Fruit fly (Drosophila melanogaster) whole organism, embryonic: ENCODE results near the gene CG42538.

Experiments used
- ATbp ChIP-seq: fragments of 200-800 bp; sonication (Bioruptor generic); optimal IDR thresholded peaks from 2 replicates; lab custom pipeline; 2017; ENCODE audit warnings: missing biosample characterization, mild to moderate bottlenecking, missing genetic modification characterization, missing genetic modification reagents
- Adf1 ChIP-seq: fragments of 200-800 bp; sonication (Bioruptor generic); IDR thresholded peaks from 2 replicates; pipeline ENCODE4 v1.3.6; 2022; ENCODE audit warnings: missing biosample characterization, missing genetic modification characterization
- CG10366 ChIP-seq: fragments of 200-800 bp; sonication (Bioruptor generic); IDR thresholded peaks from 2 replicates; pipeline ENCODE4 v1.3.6; 2022; ENCODE audit warnings: missing biosample characterization, missing genetic modification characterization
- CG10462 ChIP-seq: fragments of 200-800 bp; sonication (Bioruptor generic); optimal IDR thresholded peaks from 2 replicates; lab custom pipeline; 2016; ENCODE audit warnings: missing biosample characterization, missing genetic modification characterization
- CG10654 ChIP-seq: fragments of 200-800 bp; sonication (Bioruptor generic); optimal IDR thresholded peaks from 2 replicates; lab custom pipeline; 2016; ENCODE audit warnings: missing biosample characterization, missing genetic modification characterization
- CG10979 ChIP-seq: fragments of 200-800 bp; sonication (Bioruptor generic); optimal IDR thresholded peaks from 2 replicates; lab custom pipeline; 2018; ENCODE audit warnings: missing biosample characterization, mild to moderate bottlenecking, missing genetic modification characterization, moderate library complexity
- CG11560 ChIP-seq: fragments of 200-800 bp; sonication (Bioruptor generic); IDR thresholded peaks from 3 replicates; pipeline ENCODE4 v1.3.6; 2022; ENCODE audit warnings: missing biosample characterization, missing genetic modification characterization
- CG12391 ChIP-seq: fragments of 200-800 bp; sonication (Bioruptor generic); optimal IDR thresholded peaks from 3 replicates; lab custom pipeline; 2018; ENCODE audit warnings: missing biosample characterization, mild to moderate bottlenecking, missing genetic modification characterization, moderate library complexity
- CG13123 ChIP-seq: fragments of 200-800 bp; sonication (Bioruptor generic); optimal IDR thresholded peaks from 2 replicates; lab custom pipeline; 2016; ENCODE audit warnings: missing biosample characterization, missing genetic modification characterization
- CG13775 ChIP-seq: fragments of 200-800 bp; sonication (Bioruptor generic); optimal IDR thresholded peaks from 3 replicates; lab custom pipeline; 2017; ENCODE audit warnings: missing biosample characterization, mild to moderate bottlenecking, missing genetic modification characterization
- CG15073 ChIP-seq: fragments of 200-800 bp; sonication (Bioruptor generic); optimal IDR thresholded peaks from 2 replicates; lab custom pipeline; 2016; ENCODE audit warnings: missing biosample characterization, missing genetic modification characterization
- CG15479 ChIP-seq: fragments of 200-800 bp; sonication (Bioruptor generic); optimal IDR thresholded peaks from 3 replicates; lab custom pipeline; 2019; ENCODE audit warnings: missing biosample characterization, mild to moderate bottlenecking, missing genetic modification characterization, moderate library complexity
- CG15696 ChIP-seq: fragments of 200-800 bp; sonication (Bioruptor generic); optimal IDR thresholded peaks from 2 replicates; lab custom pipeline; 2019; ENCODE audit warnings: missing biosample characterization, mild to moderate bottlenecking, missing genetic modification characterization, moderate library complexity
- CG17361 ChIP-seq: fragments of 200-800 bp; sonication (Bioruptor generic); IDR thresholded peaks from 3 replicates; pipeline ENCODE4 v1.3.6; 2022; ENCODE audit warnings: missing biosample characterization, missing genetic modification characterization
- CG17829 ChIP-seq: fragments of 200-800 bp; optimal IDR thresholded peaks from 2 replicates; lab custom pipeline; 2019; ENCODE audit warnings: missing biosample characterization, mild to moderate bottlenecking, missing genetic modification characterization, moderate library complexity
- CG17912 ChIP-seq: fragments of 200-800 bp; sonication (Bioruptor generic); optimal IDR thresholded peaks from 2 replicates; lab custom pipeline; 2018; ENCODE audit warnings: missing biosample characterization, mild to moderate bottlenecking, missing genetic modification characterization
- CG18011 ChIP-seq: fragments of 200-800 bp; sonication (Bioruptor generic); optimal IDR thresholded peaks from 2 replicates; lab custom pipeline; 2017; ENCODE audit warnings: missing biosample characterization, missing genetic modification characterization, mild to moderate bottlenecking, moderate library complexity, missing genotype
- CG18262 ChIP-seq: fragments of 200-800 bp; optimal IDR thresholded peaks from 3 replicates; lab custom pipeline; 2019; ENCODE audit warnings: missing biosample characterization, mild to moderate bottlenecking, missing genetic modification characterization, moderate library complexity
- CG2120 ChIP-seq: fragments of 200-800 bp; sonication (Bioruptor generic); optimal IDR thresholded peaks from 3 replicates; lab custom pipeline; 2016; ENCODE audit warnings: missing biosample characterization, missing genetic modification characterization
- CG2875 ChIP-seq: fragments of 200-800 bp; sonication (Bioruptor generic); optimal IDR thresholded peaks from 2 replicates; lab custom pipeline; 2017; ENCODE audit warnings: missing biosample characterization, mild to moderate bottlenecking, missing genetic modification characterization, missing genetic modification reagents
- CG32767 ChIP-seq: fragments of 200-800 bp; sonication (Bioruptor generic); IDR thresholded peaks from 2 replicates; pipeline ENCODE4 v1.3.6; 2022; ENCODE audit warnings: missing biosample characterization, missing genetic modification characterization
- CG6254 ChIP-seq: fragments of 200-800 bp; sonication (Bioruptor generic); optimal IDR thresholded peaks from 3 replicates; lab custom pipeline; 2017; ENCODE audit warnings: mild to moderate bottlenecking, missing biosample characterization, missing genetic modification reagents, missing genetic modification characterization
- CG6654 ChIP-seq: fragments of 200-800 bp; sonication (Bioruptor generic); optimal IDR thresholded peaks from 2 replicates; lab custom pipeline; 2017; ENCODE audit warnings: missing biosample characterization, mild to moderate bottlenecking, missing genetic modification characterization
- CG6765 ChIP-seq: fragments of 200-800 bp; sonication (Bioruptor generic); optimal IDR thresholded peaks from 3 replicates; lab custom pipeline; 2017; ENCODE audit warnings: missing biosample characterization, mild to moderate bottlenecking, missing genetic modification characterization
- CG7745 ChIP-seq: fragments of 200-800 bp; sonication (Bioruptor generic); optimal IDR thresholded peaks from 2 replicates; lab custom pipeline; 2018; ENCODE audit warnings: missing biosample characterization, mild to moderate bottlenecking, missing genetic modification characterization, moderate library complexity
- Ets97D ChIP-seq: fragments of 200-800 bp; sonication (Bioruptor generic); optimal IDR thresholded peaks from 3 replicates; lab custom pipeline; 2016; ENCODE audit warnings: missing biosample characterization, missing genetic modification characterization
- Gug ChIP-seq: fragments of 200-800 bp; sonication (Bioruptor generic); IDR thresholded peaks from 4 replicates; pipeline ENCODE4 v1.3.6; 2022; ENCODE audit warnings: missing biosample characterization, missing genetic modification characterization
- HLH4C ChIP-seq: fragments of 200-800 bp; sonication (Bioruptor generic); IDR thresholded peaks from 3 replicates; pipeline ENCODE4 v1.3.6; 2022; ENCODE audit warnings: missing biosample characterization, missing genetic modification characterization; ENCODE audit not compliant: partially characterized antibody
- HLH54F ChIP-seq: fragments of 200-800 bp; sonication (Bioruptor generic); optimal IDR thresholded peaks from 3 replicates; lab custom pipeline; 2016; ENCODE audit warnings: missing biosample characterization, missing genetic modification characterization
- Hr51 ChIP-seq, 2 experiments: fragments of 200-800 bp; sonication (Bioruptor generic); optimal IDR thresholded peaks; 2 replicates in 1 of 2; 3 replicates in 1 of 2; lab custom pipeline; 2016 to 2018; ENCODE audit warnings: missing biosample characterization in 2 of 2, missing genetic modification characterization in 2 of 2, mild to moderate bottlenecking in 1 of 2, moderate library complexity in 1 of 2
- Jarid2 ChIP-seq: fragments of 200-800 bp; sonication (Bioruptor generic); optimal IDR thresholded peaks from 3 replicates; lab custom pipeline; 2017; ENCODE audit warnings: mild to moderate bottlenecking, missing biosample characterization, missing genetic modification reagents, missing genetic modification characterization
- Max ChIP-seq: fragments of 200-800 bp; sonication (Bioruptor generic); optimal IDR thresholded peaks from 2 replicates; lab custom pipeline; 2016; ENCODE audit warnings: missing biosample characterization, mild to moderate bottlenecking, missing genetic modification characterization
- Neu2 ChIP-seq: fragments of 200-800 bp; sonication (Bioruptor generic); optimal IDR thresholded peaks from 3 replicates; lab custom pipeline; 2016; ENCODE audit warnings: missing biosample characterization, missing genetic modification characterization, borderline replicate concordance
- Poxn ChIP-seq: fragments of 200-800 bp; sonication (Bioruptor generic); IDR thresholded peaks from 2 replicates; pipeline ENCODE4 v1.3.6; 2022; ENCODE audit warnings: missing biosample characterization, missing genetic modification characterization
- Scr ChIP-seq: fragments of 200-800 bp; sonication (Bioruptor generic); IDR thresholded peaks from 2 replicates; pipeline ENCODE4 v1.3.6; 2022; ENCODE audit warnings: missing biosample characterization, missing genetic modification characterization; ENCODE audit not compliant: partially characterized antibody
- ab ChIP-seq: fragments of 200-800 bp; sonication (Bioruptor generic); optimal IDR thresholded peaks from 2 replicates; lab custom pipeline; 2016; ENCODE audit warnings: missing biosample characterization, missing genetic modification characterization
- ase ChIP-seq: fragments of 200-800 bp; sonication (Bioruptor generic); IDR thresholded peaks from 3 replicates; pipeline ENCODE4 v1.3.6; 2022; ENCODE audit warnings: missing biosample characterization, missing genetic modification characterization
- crol ChIP-seq: fragments of 200-800 bp; sonication (Bioruptor generic); IDR thresholded peaks from 2 replicates; pipeline ENCODE4 v1.3.6; 2022; ENCODE audit warnings: missing biosample characterization, missing genetic modification characterization
- cwo ChIP-seq: fragments of 200-800 bp; sonication (Bioruptor generic); optimal IDR thresholded peaks from 3 replicates; lab custom pipeline; 2017; ENCODE audit warnings: missing biosample characterization, missing genetic modification characterization, mild to moderate bottlenecking, moderate library complexity, missing genetic modification reagents
- eyg ChIP-seq: fragments of 200-800 bp; sonication (Bioruptor generic); optimal IDR thresholded peaks from 3 replicates; lab custom pipeline; 2016; ENCODE audit warnings: missing biosample characterization, missing genetic modification characterization
- gem ChIP-seq: fragments of 200-800 bp; sonication (Bioruptor generic); optimal IDR thresholded peaks from 2 replicates; lab custom pipeline; 2019; ENCODE audit warnings: missing biosample characterization, mild to moderate bottlenecking, missing genetic modification characterization, moderate library complexity
- gro ChIP-seq: fragments of 200-800 bp; sonication (Bioruptor generic); optimal IDR thresholded peaks from 2 replicates; lab custom pipeline; 2016; ENCODE audit warnings: missing biosample characterization, missing genetic modification characterization
- h ChIP-seq: fragments of >200 bp; optimal IDR thresholded peaks from 2 replicates; lab custom pipeline; 2017
- pan ChIP-seq, 4 experiments: fragments of >200 bp in 3 of 4; fragments of 200-800 bp in 1 of 4; sonication (Bioruptor generic) in 1 of 4; optimal IDR thresholded peaks in 3 of 4; IDR thresholded peaks in 1 of 4; 2 replicates each; pipeline versions ENCODE4 v1.3.6 to Lab custom; 2017 to 2022; ENCODE audit warnings: missing biosample characterization in 2 of 4, missing genetic modification characterization in 2 of 4, mixed read lengths in 1 of 4
- pzg ChIP-seq: fragments of 200-800 bp; sonication (Bioruptor generic); optimal IDR thresholded peaks from 3 replicates; lab custom pipeline; 2018; ENCODE audit warnings: missing biosample characterization, mild to moderate bottlenecking, missing genetic modification characterization, moderate library complexity
- schlank ChIP-seq: fragments of 200-800 bp; sonication (Bioruptor generic); optimal IDR thresholded peaks from 2 replicates; lab custom pipeline; 2018; ENCODE audit warnings: missing biosample characterization, mild to moderate bottlenecking, missing genetic modification characterization
- sd ChIP-seq: fragments of 200-800 bp; sonication (Bioruptor generic); optimal IDR thresholded peaks from 3 replicates; lab custom pipeline; 2018; ENCODE audit warnings: missing biosample characterization, mild to moderate bottlenecking, missing genetic modification characterization, moderate library complexity
- sna ChIP-seq: fragments of 200-800 bp; sonication (Bioruptor generic); IDR thresholded peaks from 2 replicates; pipeline ENCODE4 v1.3.6; 2022; ENCODE audit warnings: missing biosample characterization, missing genetic modification characterization; ENCODE audit not compliant: partially characterized antibody
- sqz ChIP-seq: fragments of 200-800 bp; sonication (Bioruptor generic); optimal IDR thresholded peaks from 3 replicates; lab custom pipeline; 2018; ENCODE audit warnings: missing biosample characterization, mild to moderate bottlenecking, missing genetic modification characterization

CG42538 gene

DNA sequence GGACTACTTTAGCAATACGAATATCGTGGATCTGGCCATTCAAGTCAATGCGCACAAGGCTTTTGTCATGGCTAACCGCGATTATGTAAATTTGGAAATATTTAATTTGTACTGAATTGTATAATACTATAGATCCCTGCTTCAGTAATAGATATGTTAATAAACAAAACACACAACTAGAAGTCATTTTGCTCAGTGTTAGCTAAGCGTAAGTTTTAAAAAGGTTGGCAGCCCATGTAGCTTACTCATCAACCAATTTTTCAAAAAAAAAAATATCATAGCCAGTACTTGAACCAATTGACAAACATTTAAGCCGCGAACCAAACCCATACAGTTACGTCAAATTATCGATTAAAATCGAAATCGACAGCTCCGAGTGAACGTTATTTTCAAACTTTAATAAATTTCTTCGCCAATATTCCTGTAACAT is 2.7 kb downstream of the CG42538 start (continued):
- TF ChIP-seq CG15696 (peak; percentile 72), CG32767 (GFP tag; lab: Robert Waterston, UW) (no peak), Hr51 (GFP tag; optimal IDR thresholded peaks at IDR 0.05; lab: Kevin White, UChicago) (peak; percentile 71 to 81), sna (GFP tag; lab: Robert Waterston, UW) (no peak; the same call in 1 of the 2 replicates), sqz (GFP tag; lab: Kevin White, UChicago) (no peak), Max (GFP tag; lab: Kevin White, UChicago) (peak; percentile 47), CG13775 (GFP tag; lab: Kevin White, UChicago) (peak; percentile 62), pan (optimal IDR thresholded peaks at IDR 0.05; lab: Kevin White, UChicago) (no peak), pan (GFP tag; optimal IDR thresholded peaks at IDR 0.05 in 1 of 2, IDR thresholded peaks at IDR 0.05 in 1 of 2) (peak in 1 of 2 experiments; percentile 85), CG6254 (GFP tag; lab: Kevin White, UChicago) (peak; percentile 57), CG2875 (GFP tag; lab: Kevin White, UChicago) (peak; percentile 32), CG15073 (no peak), ab (GFP tag; lab: Kevin White, UChicago) (no peak), CG10654 (GFP tag; lab: Kevin White, UChicago) (peak; percentile 68), CG17361 (peak; percentile 62; the same call in 1 of the 3 replicates), CG17912 (GFP tag; lab: Kevin White, UChicago) (peak; percentile 14), HLH54F (peak; percentile 76), CG13123 (GFP tag; lab: Kevin White, UChicago) (peak; percentile 54), ATbp (peak; percentile 63), gem (peak; percentile 81), gro (GFP tag; lab: Kevin White, UChicago) (peak; percentile 88), CG10462 (GFP tag; lab: Kevin White, UChicago) (peak; percentile 44), CG15479 (no peak), eyg (GFP tag; lab: Kevin White, UChicago) (peak; percentile 60), Gug (peak; percentile 55; the same call in 2 of the 4 replicates), CG10366 (GFP tag; lab: Robert Waterston, UW) (peak; percentile 75), pzg (GFP tag; lab: Kevin White, UChicago) (peak; percentile 92), CG18262 (peak; percentile 72), crol (GFP tag; lab: Robert Waterston, UW) (no peak), CG7745 (tag; lab: Kevin White, UChicago) (no peak), CG6765 (GFP tag; lab: Kevin White, UChicago) (peak; percentile 74), HLH4C (GFP tag; lab: Robert Waterston, UW) (peak; percentile 44; the same call in 1 of the 3 replicates), Scr (GFP tag; lab: Robert Waterston, UW) (peak; percentile 52), CG12391 (peak; percentile 82), Adf1 (peak; percentile 53), h (lab: Kevin White, UChicago) (no peak), CG6654 (GFP tag; lab: Kevin White, UChicago) (peak; percentile 7), CG18011 (GFP tag; lab: Kevin White, UChicago) (peak; percentile 69), CG10979 (tag; lab: Kevin White, UChicago) (peak; percentile 68), CG2120 (GFP tag; lab: Kevin White, UChicago) (peak; percentile 89), CG11560 (tag; lab: Robert Waterston, UW) (peak; percentile 95), sd (peak; percentile 58), Jarid2 (peak; percentile 52), ase (GFP tag; lab: Robert Waterston, UW) (peak; percentile 63; the same call in 2 of the 3 replicates), Ets97D (GFP tag; lab: Kevin White, UChicago) (peak; percentile 84), Poxn (GFP tag; lab: Robert Waterston, UW) (no peak), CG17829 (peak; percentile 80), Neu2 (peak; percentile 54), schlank (peak; percentile 23), cwo (GFP tag; lab: Kevin White, UChicago) (peak; percentile 72)
